Fruit fly (Drosophila melanogaster) whole organism, pupa: ENCODE measurements around the gene CG11980.
A peak's percentile ranks its signal among the peaks of the same experiment; 100 is the strongest.

ENCODE experiments used
- CG10348 ChIP-seq: fragments of 200-800 bp; sonication (Bioruptor generic); IDR thresholded peaks from 2 replicates; pipeline ENCODE4 v1.3.6; 2022; ENCODE audit warnings: missing biosample characterization, missing genetic modification characterization
- CG13204 ChIP-seq: fragments of 200-800 bp; sonication (Bioruptor generic); optimal IDR thresholded peaks from 2 replicates; lab custom pipeline; 2018; ENCODE audit warnings: missing biosample characterization, mild to moderate bottlenecking, missing genetic modification characterization, moderate library complexity
- CG15710 ChIP-seq: fragments of 200-800 bp; sonication (Bioruptor generic); optimal IDR thresholded peaks from 2 replicates; lab custom pipeline; 2018; ENCODE audit warnings: missing biosample characterization, mild to moderate bottlenecking, missing genetic modification characterization, moderate library complexity
- CG17806 ChIP-seq: fragments of 200-800 bp; sonication (Bioruptor generic); optimal IDR thresholded peaks from 2 replicates; lab custom pipeline; 2018; ENCODE audit warnings: missing biosample characterization, mild to moderate bottlenecking, missing genetic modification characterization, moderate library complexity
- CG34367 ChIP-seq: fragments of 200-800 bp; sonication (Bioruptor generic); optimal IDR thresholded peaks from 2 replicates; lab custom pipeline; 2018; ENCODE audit warnings: missing biosample characterization, mild to moderate bottlenecking, missing genetic modification characterization
- CG4496 ChIP-seq: fragments of 200-800 bp; sonication (Bioruptor generic); IDR thresholded peaks from 3 replicates; pipeline ENCODE4 v1.3.6; 2022; ENCODE audit warnings: missing biosample characterization, missing genetic modification characterization
- CG8301 ChIP-seq: fragments of 200-800 bp; sonication (Bioruptor generic); optimal IDR thresholded peaks from 2 replicates; lab custom pipeline; 2018; ENCODE audit warnings: missing biosample characterization, mild to moderate bottlenecking, missing genetic modification characterization
- D1 ChIP-seq: fragments of 200-800 bp; sonication (Bioruptor generic); optimal IDR thresholded peaks from 2 replicates; lab custom pipeline; 2018; ENCODE audit warnings: missing biosample characterization, mild to moderate bottlenecking, missing genetic modification characterization, moderate library complexity
- EcR ChIP-seq: fragments of 200-800 bp; sonication (Bioruptor generic); optimal IDR thresholded peaks from 3 replicates; lab custom pipeline; 2019; ENCODE audit warnings: missing biosample characterization, missing genetic modification characterization, mild to moderate bottlenecking, moderate library complexity, missing genetic modification reagents
- Ets98B ChIP-seq: fragments of 200-800 bp; sonication (Bioruptor generic); IDR thresholded peaks from 2 replicates; pipeline ENCODE4 v1.3.6; 2022; ENCODE audit warnings: missing biosample characterization, missing genetic modification characterization
- Pif1A ChIP-seq: fragments of 200-800 bp; sonication (Bioruptor generic); optimal IDR thresholded peaks from 3 replicates; lab custom pipeline; 2016; ENCODE audit warnings: missing biosample characterization, missing genetic modification characterization
- Snoo ChIP-seq: fragments of 200-800 bp; sonication (Bioruptor generic); optimal IDR thresholded peaks from 3 replicates; lab custom pipeline; 2017; ENCODE audit warnings: missing biosample characterization, mild to moderate bottlenecking, missing genetic modification characterization, inconsistent platforms
- fd96Ca ChIP-seq: fragments of 200-800 bp; sonication (Bioruptor generic); IDR thresholded peaks from 3 replicates; pipeline ENCODE4 v1.3.6; 2022; ENCODE audit warnings: missing biosample characterization, missing genetic modification characterization
- rn ChIP-seq: fragments of 200-800 bp; sonication (Bioruptor generic); IDR thresholded peaks from 2 replicates; pipeline ENCODE4 v1.3.6; 2022; ENCODE audit warnings: missing biosample characterization, missing genetic modification characterization

DNA sequence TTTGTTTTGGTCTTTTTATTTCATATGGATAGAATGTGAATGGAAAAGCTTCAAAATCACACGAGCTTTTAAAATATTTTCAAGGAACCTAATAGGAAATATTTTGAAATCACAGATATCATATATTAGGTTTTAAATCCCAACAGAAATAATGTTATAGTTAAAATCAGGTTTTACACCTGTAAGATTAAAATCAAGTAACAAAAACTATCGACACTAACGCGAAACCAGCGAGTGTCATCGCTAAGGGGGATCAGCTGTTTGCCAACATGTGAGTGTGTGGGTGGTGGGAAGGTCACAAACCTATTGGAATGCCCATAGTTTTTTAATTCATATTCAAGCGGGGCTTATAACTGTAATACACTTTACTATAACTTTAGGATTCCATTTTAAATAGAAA is 34.8 kb downstream of the CG11980 start, which contains the start of gene hyx:
- no peak; the same call in 1 of the 2 replicates for TF ChIP-seq Ets98B
- peak; percentile 20 for TF ChIP-seq CG17806 (tag; lab: Kevin White, UChicago)
- peak; percentile 21 for TF ChIP-seq Snoo
- TF ChIP-seq EcR (GFP tag; lab: Kevin White, UChicago), result peak; percentile 93
- no peak for TF ChIP-seq fd96Ca (GFP tag; lab: Robert Waterston, UW)
- no peak for TF ChIP-seq CG34367 (tag; lab: Kevin White, UChicago)
- no peak for TF ChIP-seq rn
- TF ChIP-seq CG8301 (tag; lab: Kevin White, UChicago), result no peak
- TF ChIP-seq CG4496, result 0 out of 3 replicates have a peak, but pooled peaks have one; percentile 24
- TF ChIP-seq CG13204, result no peak
- no peak for TF ChIP-seq CG10348
- no peak for TF ChIP-seq D1
- TF ChIP-seq CG15710 (tag; lab: Kevin White, UChicago), result peak; percentile 11
- TF ChIP-seq Pif1A (GFP tag; lab: Kevin White, UChicago), result no peak
